Fruit fly (Drosophila melanogaster) whole organism, adult: ENCODE measurements around the gene Nph.

Source experiments
- CG11617 ChIP-seq: fragments of 200-800 bp; sonication (Bioruptor generic); optimal IDR thresholded peaks from 2 replicates; lab custom pipeline; 2017; ENCODE audit warnings: mild to moderate bottlenecking, missing biosample characterization, missing genetic modification reagents, missing genetic modification characterization
- CG12768 ChIP-seq: fragments of 200-800 bp; sonication (Bioruptor generic); optimal IDR thresholded peaks from 2 replicates; lab custom pipeline; 2017; ENCODE audit warnings: missing biosample characterization, missing genetic modification characterization, mild to moderate bottlenecking, moderate library complexity, missing genetic modification reagents
- CG14711 ChIP-seq: fragments of 200-800 bp; sonication (Bioruptor generic); optimal IDR thresholded peaks from 2 replicates; lab custom pipeline; 2018; ENCODE audit warnings: missing biosample characterization, mild to moderate bottlenecking, missing genetic modification characterization, moderate library complexity
- CG1620 ChIP-seq: fragments of 200-800 bp; sonication (Bioruptor generic); optimal IDR thresholded peaks from 2 replicates; lab custom pipeline; 2016; ENCODE audit warnings: missing biosample characterization, missing genetic modification characterization
- CG33017 ChIP-seq: fragments of 200-800 bp; sonication (Bioruptor generic); optimal IDR thresholded peaks from 2 replicates; lab custom pipeline; 2018; ENCODE audit warnings: missing biosample characterization, mild to moderate bottlenecking, missing genetic modification characterization, moderate library complexity
- CG5204 ChIP-seq: fragments of 200-800 bp; sonication (Bioruptor generic); optimal IDR thresholded peaks from 2 replicates; lab custom pipeline; 2016; ENCODE audit warnings: missing biosample characterization, missing genetic modification characterization
- CG7045 ChIP-seq: fragments of 200-800 bp; sonication (Bioruptor generic); optimal IDR thresholded peaks from 2 replicates; lab custom pipeline; 2017; ENCODE audit warnings: missing biosample characterization, mild to moderate bottlenecking, missing genetic modification characterization
- CG7101 ChIP-seq: fragments of 200-800 bp; sonication (Bioruptor generic); optimal IDR thresholded peaks from 2 replicates; lab custom pipeline; 2018; ENCODE audit warnings: missing biosample characterization, mild to moderate bottlenecking, missing genetic modification characterization, moderate library complexity
- Clk ChIP-seq: fragments of 200-800 bp; sonication (Bioruptor generic); optimal IDR thresholded peaks from 2 replicates; lab custom pipeline; 2017; ENCODE audit warnings: missing biosample characterization, missing genetic modification characterization
- Crg-1 ChIP-seq: fragments of 200-800 bp; sonication (Bioruptor generic); optimal IDR thresholded peaks from 2 replicates; lab custom pipeline; 2016; ENCODE audit warnings: missing biosample characterization, missing genetic modification characterization
- Hr96 ChIP-seq: fragments of 200-800 bp; sonication (Bioruptor generic); optimal IDR thresholded peaks from 2 replicates; lab custom pipeline; 2016; ENCODE audit warnings: missing biosample characterization, missing genetic modification characterization
- Mnt ChIP-seq: fragments of 200-800 bp; sonication (Bioruptor generic); optimal IDR thresholded peaks from 2 replicates; lab custom pipeline; 2016; ENCODE audit warnings: missing biosample characterization, mild to moderate bottlenecking, missing genetic modification characterization
- bab1 ChIP-seq: fragments of 200-800 bp; sonication (Bioruptor generic); optimal IDR thresholded peaks from 3 replicates; lab custom pipeline; 2019; ENCODE audit warnings: missing biosample characterization, mild to moderate bottlenecking, missing genetic modification characterization, moderate library complexity
- cic ChIP-seq: fragments of 200-800 bp; sonication (Bioruptor generic); optimal IDR thresholded peaks from 2 replicates; lab custom pipeline; 2017; ENCODE audit warnings: missing biosample characterization, mild to moderate bottlenecking, missing genetic modification characterization, moderate library complexity
- cnc ChIP-seq, 2 experiments: fragments of >200 bp; optimal IDR thresholded peaks; 2 replicates each; lab custom pipeline; 2017
- kay ChIP-seq: fragments of 200-800 bp; sonication (Bioruptor generic); peaks from one replicate; lab custom pipeline; 2016; ENCODE audit warnings: missing biosample characterization, missing genetic modification characterization, borderline replicate concordance
- ovo ChIP-seq: fragments of 200-800 bp; sonication (Bioruptor generic); optimal IDR thresholded peaks from 2 replicates; lab custom pipeline; 2016; ENCODE audit warnings: missing biosample characterization, missing genetic modification characterization
- pad ChIP-seq: fragments of 200-800 bp; sonication (Bioruptor generic); optimal IDR thresholded peaks from 3 replicates; lab custom pipeline; 2017; ENCODE audit warnings: missing biosample characterization, missing genetic modification characterization, mild to moderate bottlenecking, moderate library complexity, missing genetic modification reagents
- tj ChIP-seq: fragments of 200-800 bp; sonication (Bioruptor generic); optimal IDR thresholded peaks from 3 replicates; lab custom pipeline; 2017; ENCODE audit warnings: missing biosample characterization, mild to moderate bottlenecking, missing genetic modification characterization, moderate library complexity
- toe ChIP-seq: fragments of 200-800 bp; sonication (Bioruptor generic); optimal IDR thresholded peaks from 2 replicates; lab custom pipeline; 2016; ENCODE audit warnings: missing biosample characterization, missing genetic modification characterization

Gene Nph

DNA sequence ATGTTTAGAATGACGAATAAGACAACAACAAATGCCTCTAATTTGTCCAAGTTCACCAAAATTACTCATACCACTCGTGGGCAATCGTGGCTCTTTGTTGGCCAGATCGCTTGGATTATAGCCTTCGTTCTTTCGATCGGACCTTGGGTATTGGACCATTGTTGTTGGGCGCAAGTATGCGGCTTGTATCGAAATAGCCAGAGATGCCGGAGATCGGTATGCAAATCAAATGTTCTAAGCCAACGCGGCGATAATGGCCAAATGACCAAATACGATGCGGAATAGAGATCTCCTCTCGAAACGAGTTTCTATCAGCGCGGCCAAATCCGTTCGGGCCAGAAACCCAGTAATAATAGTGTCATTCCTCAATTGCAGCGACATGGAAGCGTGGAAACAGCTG lies 19.4 kb downstream of the Nph start:
- TF ChIP-seq CG7101 (no peak), bab1 (GFP tag; lab: Kevin White, UChicago) (no peak), Clk (GFP tag; lab: Kevin White, UChicago) (no peak)

DNA sequence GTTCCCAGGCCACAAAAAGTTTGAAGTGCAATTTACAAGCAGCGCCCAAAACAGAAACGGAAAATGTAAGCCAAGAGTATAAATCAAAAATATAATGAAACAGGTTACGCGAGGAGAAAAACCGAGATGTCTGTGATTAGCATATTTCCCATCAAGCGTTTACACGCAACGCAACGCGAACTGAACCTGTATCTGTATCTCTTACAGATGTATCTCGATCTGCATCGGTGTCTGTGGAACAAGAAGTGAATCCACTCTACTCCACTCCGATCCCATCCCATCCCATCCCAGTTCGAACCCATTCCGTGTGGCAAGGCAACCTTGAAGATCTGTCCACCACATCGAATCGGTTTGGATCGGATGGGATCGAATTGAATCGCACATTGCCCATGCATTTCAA lies 20.8 kb downstream of the Nph start:
- no peak for TF ChIP-seq CG5204 (GFP tag; lab: Kevin White, UChicago)
- TF ChIP-seq CG11617 (GFP tag; lab: Kevin White, UChicago) = no peak
- no peak for TF ChIP-seq tj
- no peak for TF ChIP-seq ovo
- TF ChIP-seq Crg-1 (GFP tag; lab: Kevin White, UChicago) = no peak
- TF ChIP-seq Clk (GFP tag; lab: Kevin White, UChicago) = no peak
- TF ChIP-seq kay (GFP tag; lab: Kevin White, UChicago) = no peak
- TF ChIP-seq CG7045 = no peak
- no peak for TF ChIP-seq CG33017 (tag; lab: Kevin White, UChicago)
- TF ChIP-seq CG14711 = no peak
- TF ChIP-seq Hr96 (GFP tag; lab: Kevin White, UChicago) = no peak
- no peak for TF ChIP-seq CG12768 (GFP tag; lab: Kevin White, UChicago)
- TF ChIP-seq Mnt (GFP tag; lab: Kevin White, UChicago) = no peak
- no peak for TF ChIP-seq toe (GFP tag; lab: Kevin White, UChicago)
- TF ChIP-seq pad = no peak
- TF ChIP-seq CG7101 = no peak
- no peak for TF ChIP-seq cic (GFP tag; lab: Kevin White, UChicago)

DNA sequence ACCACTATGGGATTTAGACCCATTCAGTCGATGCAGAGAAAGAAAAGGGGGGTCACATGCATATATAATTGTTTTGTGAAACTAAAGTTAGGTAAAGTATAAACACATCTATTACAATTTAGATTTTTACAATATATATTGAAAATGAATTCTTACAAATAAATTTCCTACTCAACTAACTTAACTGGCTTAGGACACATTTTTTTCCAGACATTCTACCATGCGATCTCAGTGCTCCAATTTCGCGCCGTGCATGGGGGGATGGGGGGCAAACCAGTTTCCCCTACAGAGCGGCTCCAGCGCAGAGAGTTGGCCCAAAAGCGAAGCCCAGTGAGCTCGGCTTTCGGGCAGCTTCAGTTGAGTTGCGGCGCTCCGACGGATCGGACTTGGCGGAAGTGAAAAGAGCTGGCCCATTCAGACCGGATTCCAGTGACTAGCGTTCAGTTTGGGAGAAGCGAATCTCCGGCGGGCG lies 21.6 kb downstream of the Nph start, which contains the start of gene CG7896:
TSS of gene CG7896 (plus strand) at position 354 of the 472 bp plus-strand sequence.
- TF ChIP-seq pad = no peak
- no peak for TF ChIP-seq CG7045
- no peak for TF ChIP-seq Hr96 (GFP tag; lab: Kevin White, UChicago)
- TF ChIP-seq CG12768 (GFP tag; lab: Kevin White, UChicago) = no peak
- no peak for TF ChIP-seq cnc (optimal IDR thresholded peaks at IDR 0.05; lab: Kevin White, UChicago)
- no peak for TF ChIP-seq Mnt (GFP tag; lab: Kevin White, UChicago)
- TF ChIP-seq CG1620 (GFP tag; lab: Kevin White, UChicago) = no peak
- TF ChIP-seq toe (GFP tag; lab: Kevin White, UChicago) = no peak
- no peak for TF ChIP-seq CG7101
- no peak for TF ChIP-seq Clk (GFP tag; lab: Kevin White, UChicago)
- TF ChIP-seq kay (GFP tag; lab: Kevin White, UChicago) = no peak

DNA sequence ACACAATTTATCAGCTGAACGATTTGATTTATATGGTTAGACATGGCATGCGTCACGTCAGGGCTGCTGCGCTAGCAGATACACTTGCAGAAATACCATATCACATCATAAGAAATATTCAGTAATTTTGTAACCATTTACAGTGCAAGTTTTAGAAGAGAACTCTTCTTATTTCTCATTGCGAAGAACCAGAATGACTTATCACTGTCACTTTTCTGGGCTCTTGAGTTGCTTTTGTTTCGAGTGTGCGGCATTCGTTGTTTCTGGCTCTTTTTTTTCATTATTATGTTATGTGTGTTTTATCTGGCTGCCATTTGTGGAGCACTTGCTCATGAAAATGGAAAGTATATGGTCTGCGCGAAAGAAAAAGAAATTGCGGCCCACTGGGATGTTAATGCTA lies 22.6 kb downstream of the Nph start:
- TF ChIP-seq Mnt (GFP tag; lab: Kevin White, UChicago) = no peak
- no peak for TF ChIP-seq cnc (optimal IDR thresholded peaks at IDR 0.05; lab: Kevin White, UChicago)
- no peak for TF ChIP-seq CG7045
- no peak for TF ChIP-seq tj
- TF ChIP-seq CG7101 = no peak
- no peak for TF ChIP-seq Hr96 (GFP tag; lab: Kevin White, UChicago)
- no peak for TF ChIP-seq CG12768 (GFP tag; lab: Kevin White, UChicago)
- no peak for TF ChIP-seq CG33017 (tag; lab: Kevin White, UChicago)
- TF ChIP-seq ovo = no peak
- TF ChIP-seq CG1620 (GFP tag; lab: Kevin White, UChicago) = no peak
- no peak for TF ChIP-seq pad
- TF ChIP-seq cic (GFP tag; lab: Kevin White, UChicago) = no peak
- TF ChIP-seq Clk (GFP tag; lab: Kevin White, UChicago) = no peak
- no peak for TF ChIP-seq CG11617 (GFP tag; lab: Kevin White, UChicago)
- TF ChIP-seq toe (GFP tag; lab: Kevin White, UChicago) = no peak

DNA sequence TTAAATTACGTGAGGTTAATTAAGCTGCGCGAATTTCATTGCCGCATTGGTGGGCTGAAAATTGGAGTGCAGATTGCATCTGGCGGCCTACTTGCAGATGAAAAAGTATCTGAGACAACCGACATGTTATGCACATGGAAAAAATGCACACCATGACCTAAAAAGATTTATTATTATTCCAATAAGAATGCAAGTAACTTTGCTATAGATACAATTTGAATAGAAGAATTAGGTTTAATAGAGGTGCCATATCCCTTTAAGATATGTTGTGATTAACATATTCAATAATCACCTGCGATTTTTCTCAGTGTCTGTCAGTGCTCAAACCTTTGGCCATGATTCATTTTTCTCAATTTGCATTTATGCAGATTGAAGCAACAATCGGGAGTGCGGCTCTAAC lies 23.2 kb downstream of the Nph start:
- TF ChIP-seq Hr96 (GFP tag; lab: Kevin White, UChicago) (no peak), pad (no peak), cic (GFP tag; lab: Kevin White, UChicago) (no peak), Clk (GFP tag; lab: Kevin White, UChicago) (no peak), tj (no peak), ovo (no peak), CG5204 (GFP tag; lab: Kevin White, UChicago) (no peak)

DNA sequence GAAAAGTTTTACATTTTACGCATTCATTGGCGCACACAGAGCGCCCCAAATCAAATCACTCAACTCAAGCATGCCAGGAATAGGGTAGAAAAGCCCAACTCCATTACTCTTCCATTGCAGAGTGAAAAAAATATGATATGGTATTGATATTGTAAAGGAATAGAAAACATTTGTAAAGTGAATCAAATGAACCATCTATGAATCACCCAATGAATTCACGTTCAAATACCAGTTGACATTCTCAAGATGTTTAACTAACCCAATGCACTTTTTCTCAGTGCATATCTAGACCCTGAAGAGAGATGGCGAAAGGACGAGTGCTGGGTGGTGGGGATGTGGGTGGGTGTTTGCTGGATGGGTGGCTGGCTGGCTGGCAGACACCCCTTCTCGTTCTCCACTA lies 26.1 kb downstream of the Nph start:
- TF ChIP-seq cnc (optimal IDR thresholded peaks at IDR 0.05; lab: Kevin White, UChicago) = no peak
- no peak for TF ChIP-seq cic (GFP tag; lab: Kevin White, UChicago)
- TF ChIP-seq toe (GFP tag; lab: Kevin White, UChicago) = no peak
- no peak for TF ChIP-seq CG7101
- TF ChIP-seq kay (GFP tag; lab: Kevin White, UChicago) = no peak
- no peak for TF ChIP-seq CG11617 (GFP tag; lab: Kevin White, UChicago)
- TF ChIP-seq CG5204 (GFP tag; lab: Kevin White, UChicago) = no peak
- no peak for TF ChIP-seq CG14711
- no peak for TF ChIP-seq bab1 (GFP tag; lab: Kevin White, UChicago)
- TF ChIP-seq CG1620 (GFP tag; lab: Kevin White, UChicago) = no peak
- no peak for TF ChIP-seq CG12768 (GFP tag; lab: Kevin White, UChicago)
- no peak for TF ChIP-seq Hr96 (GFP tag; lab: Kevin White, UChicago)
- no peak for TF ChIP-seq Clk (GFP tag; lab: Kevin White, UChicago)

DNA sequence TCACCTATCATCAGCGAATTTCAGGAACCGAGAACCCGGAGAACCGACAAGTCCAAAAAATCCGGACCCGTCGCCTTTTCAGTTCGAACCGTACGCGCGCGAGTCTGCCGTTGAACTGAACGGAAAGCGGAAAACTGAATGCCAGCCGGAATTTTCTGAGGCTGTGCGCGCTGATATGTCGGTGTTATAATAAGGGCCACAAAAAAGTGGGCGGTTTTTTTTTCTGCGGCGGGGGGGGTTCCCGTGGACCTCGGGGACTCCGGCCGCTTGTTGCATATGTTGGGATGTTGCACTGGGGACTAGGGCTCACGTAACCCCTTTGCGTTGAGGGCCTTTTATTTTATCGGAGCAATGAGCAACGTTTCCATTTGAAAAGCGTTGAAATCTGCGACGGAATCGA lies 35.3 kb downstream of the Nph start, which contains the start of gene TkR99D:
TSS of gene TkR99D (minus strand) at position 101 of the 400 bp plus-strand sequence.
- TF ChIP-seq bab1 (GFP tag; lab: Kevin White, UChicago) (no peak), Clk (GFP tag; lab: Kevin White, UChicago) (no peak), CG33017 (tag; lab: Kevin White, UChicago) (no peak), toe (GFP tag; lab: Kevin White, UChicago) (no peak), kay (GFP tag; lab: Kevin White, UChicago) (no peak), ovo (no peak), Crg-1 (GFP tag; lab: Kevin White, UChicago) (no peak), pad (no peak), cnc (optimal IDR thresholded peaks at IDR 0.05; lab: Kevin White, UChicago) (no peak), Mnt (GFP tag; lab: Kevin White, UChicago) (no peak)
